Fruit fly (Drosophila melanogaster): ENCODE results near the gene Dh31.

DNA sequence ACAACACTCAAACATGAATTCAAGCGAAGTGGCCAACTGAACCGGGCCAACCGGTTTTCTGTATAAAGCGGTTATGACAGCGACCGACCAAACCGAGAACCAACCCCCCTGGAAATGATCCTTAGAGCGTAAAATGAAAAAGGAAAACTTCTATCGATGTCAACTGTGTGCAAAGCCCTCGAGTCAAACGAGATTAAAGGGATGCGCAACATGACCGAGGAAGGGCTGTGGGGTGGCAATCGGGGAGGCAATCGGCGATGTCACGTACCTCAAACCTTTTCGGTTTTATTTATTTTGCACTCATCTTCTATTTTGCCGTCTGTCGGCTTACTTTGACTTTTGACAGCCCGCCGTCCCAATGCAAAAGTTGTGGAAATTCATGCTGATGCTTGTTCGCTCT lies 49.6 kb upstream of the Dh31 start:
- TF ChIP-seq insv (optimal IDR thresholded peaks at IDR 0.05): no peak
- no peak for TF ChIP-seq Myc (optimal IDR thresholded peaks at IDR 0.05)
- no peak for TF ChIP-seq psq (optimal IDR thresholded peaks at IDR 0.05)
